Fruit fly (Drosophila melanogaster): ENCODE measurements around the gene Tsp66E.

Tsp66E gene

dm6 chr3L:8978678-8979413 is 66.5 kb downstream of the Tsp66E start (continued):
- TF ChIP-seq Abd-B (GFP tag; optimal IDR thresholded peaks at IDR 0.05) = no peak
- TF ChIP-seq CG13287 (GFP tag; IDR thresholded peaks at IDR 0.05; ENCODE audit: partially characterized antibody) = peak; percentile 76
- TF ChIP-seq CG3065 (GFP tag; optimal IDR thresholded peaks at IDR 0.05) = no peak
- no peak for TF ChIP-seq fd64A (GFP tag; optimal IDR thresholded peaks at IDR 0.05)
- peak; percentile 8 for TF ChIP-seq Nf-YC (tag; optimal IDR thresholded peaks at IDR 0.05)
- peak; percentile 15 for TF ChIP-seq sug (tag; optimal IDR thresholded peaks at IDR 0.05)
- TF ChIP-seq CG17612 (GFP tag; IDR thresholded peaks at IDR 0.05) = no peak
- peak; percentile 5 for TF ChIP-seq CG8388 (GFP tag; optimal IDR thresholded peaks at IDR 0.05)
- TF ChIP-seq Max (GFP tag; optimal IDR thresholded peaks at IDR 0.05) = peak; percentile 13
- TF ChIP-seq stc (GFP tag; IDR thresholded peaks at IDR 0.05) = peak; percentile 15; the same call in 1 of the 2 replicates
- TF ChIP-seq zen2 (GFP tag; IDR thresholded peaks at IDR 0.05; ENCODE audit: partially characterized antibody) = peak; percentile 17; the same call in 1 of the 3 replicates
- TF ChIP-seq CG13123 (GFP tag; optimal IDR thresholded peaks at IDR 0.05) = no peak
- peak; percentile 12 for TF ChIP-seq CG1529 (GFP tag; optimal IDR thresholded peaks at IDR 0.05)
- TF ChIP-seq esg (GFP tag; conservative IDR thresholded peaks at IDR 0.05) = peak; percentile 25; the same call in 1 of the 2 replicates
- TF ChIP-seq Atf-2 (GFP tag; optimal IDR thresholded peaks at IDR 0.05) = no peak
- no peak for TF ChIP-seq Hr3 (GFP tag; optimal IDR thresholded peaks at IDR 0.05)
- no peak for TF ChIP-seq lola (GFP tag; optimal IDR thresholded peaks at IDR 0.05)
- TF ChIP-seq sens-2 (GFP tag; IDR thresholded peaks at IDR 0.05) = no peak
- TF ChIP-seq CG15073 (GFP tag; optimal IDR thresholded peaks at IDR 0.05) = no peak
- no peak for TF ChIP-seq fu2 (GFP tag; optimal IDR thresholded peaks at IDR 0.05)
- TF ChIP-seq CG12155 (GFP tag; optimal IDR thresholded peaks at IDR 0.05) = no peak
- no peak for TF ChIP-seq slp2 (GFP tag; optimal IDR thresholded peaks at IDR 0.05)
- TF ChIP-seq ab (GFP tag; optimal IDR thresholded peaks at IDR 0.05) = no peak
- no peak for TF ChIP-seq CG7745 (tag; optimal IDR thresholded peaks at IDR 0.05)
- TF ChIP-seq Antp (GFP tag; optimal IDR thresholded peaks at IDR 0.05) = no peak
- TF ChIP-seq pnt (GFP tag; optimal IDR thresholded peaks at IDR 0.05) = no peak
- peak; percentile 42 for TF ChIP-seq kah (GFP tag; optimal IDR thresholded peaks at IDR 0.05)
- no peak for TF ChIP-seq CG18011 (GFP tag; optimal IDR thresholded peaks at IDR 0.05)
- no peak for TF ChIP-seq CG17802 (tag; optimal IDR thresholded peaks at IDR 0.05)
- no peak for TF ChIP-seq HHEX (GFP tag; optimal IDR thresholded peaks at IDR 0.05)
- no peak for TF ChIP-seq CG9609 (GFP tag; optimal IDR thresholded peaks at IDR 0.05)
- no peak for TF ChIP-seq CG6272 (GFP tag; IDR thresholded peaks at IDR 0.05)
- no peak; the same call in 2 of the 3 replicates for TF ChIP-seq CG14050 (GFP tag; IDR thresholded peaks at IDR 0.05)
- peak in 1 of 2 experiments; percentile 41 for TF ChIP-seq Eip74EF (GFP tag; optimal IDR thresholded peaks at IDR 0.05)
- no peak for TF ChIP-seq Sin3A (optimal IDR thresholded peaks at IDR 0.05)
- no peak for TF ChIP-seq NK7.1 (GFP tag; optimal IDR thresholded peaks at IDR 0.05)
- TF ChIP-seq CG4404 (GFP tag; IDR thresholded peaks at IDR 0.05) = 0 out of 2 replicates have a peak, but pooled peaks have one; percentile 16
- TF ChIP-seq sima (GFP tag; optimal IDR thresholded peaks at IDR 0.05) = no peak
- TF ChIP-seq ttk (GFP tag; IDR thresholded peaks at IDR 0.05) = peak; percentile 51
- no peak for TF ChIP-seq Usf (GFP tag; optimal IDR thresholded peaks at IDR 0.05)
- no peak for TF ChIP-seq HmgZ (tag; optimal IDR thresholded peaks at IDR 0.05)
- no peak for TF ChIP-seq zfh2 (GFP tag; optimal IDR thresholded peaks at IDR 0.05)
- TF ChIP-seq gce (GFP tag; IDR thresholded peaks at IDR 0.05) = 0 out of 3 replicates have a peak, but pooled peaks have one; percentile 39
- no peak for TF ChIP-seq Mrtf (GFP tag; IDR thresholded peaks at IDR 0.05)
- TF ChIP-seq ftz-f1 (GFP tag; optimal IDR thresholded peaks at IDR 0.05) = peak; percentile 94
- no peak for TF ChIP-seq CG7987 (GFP tag; optimal IDR thresholded peaks at IDR 0.05)
- TF ChIP-seq Tbp (GFP tag; optimal IDR thresholded peaks at IDR 0.05) = no peak
- TF ChIP-seq CG10321 (GFP tag; IDR thresholded peaks at IDR 0.05) = no peak
- TF ChIP-seq CG1602 (GFP tag; optimal IDR thresholded peaks at IDR 0.05) = no peak
- TF ChIP-seq CG2889 (GFP tag; IDR thresholded peaks at IDR 0.05) = no peak
